Worm (Caenorhabditis elegans): ENCODE results near the gene F55B12.2.

The F55B12.2 gene

ce11 chrV:13775529-13775928 lies 41.2 kb downstream of the F55B12.2 start, which contains the start of gene F53C11.1:
TSS of gene F53C11.1 (plus strand) at chrV:13775796.
- TF ChIP-seq skn-1 (tag; optimal IDR thresholded peaks at IDR 0.05) (no peak), elt-2 (tag; optimal IDR thresholded peaks at IDR 0.05) (peak; percentile 28), ztf-11 (tag; optimal IDR thresholded peaks at IDR 0.05) (no peak), ceh-9 (tag; optimal IDR thresholded peaks at IDR 0.05) (no peak), pqm-1 (tag; optimal IDR thresholded peaks at IDR 0.05) (peak; percentile 73)

DNA sequence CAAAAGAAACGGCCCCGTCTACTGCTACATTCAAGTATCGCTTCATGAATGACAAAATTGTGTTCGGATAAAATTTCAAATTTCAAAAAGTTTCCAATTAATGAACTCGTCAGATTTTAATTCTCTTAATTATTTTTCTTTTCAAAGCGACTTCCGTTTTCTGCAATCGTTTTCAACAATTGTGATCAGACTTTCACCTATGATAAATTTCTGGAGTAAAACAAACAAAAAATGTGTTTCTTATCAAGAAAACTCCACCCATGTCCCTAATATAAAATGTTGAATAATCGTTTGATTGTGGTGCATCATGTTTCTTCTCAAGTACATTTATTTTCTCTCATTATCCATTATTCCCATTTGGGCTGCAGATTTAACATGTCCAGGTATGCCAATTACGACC lies 45.6 kb downstream of the F55B12.2 start, which contains the start of gene F20G2.5:
Gene F20G2.5 (plus strand): TSS at position 301 of the 400 bp plus-strand sequence.
- TF ChIP-seq tbx-2 (tag; optimal IDR thresholded peaks at IDR 0.05), result no peak
- no peak for TF ChIP-seq nhr-43 (tag; optimal IDR thresholded peaks at IDR 0.05; ENCODE audit: poor library complexity, severe bottlenecking)
- peak; percentile 40 for TF ChIP-seq pqm-1 (tag; optimal IDR thresholded peaks at IDR 0.05)
- TF ChIP-seq snpc-4 (tag; optimal IDR thresholded peaks at IDR 0.05), result no peak
- TF ChIP-seq elt-2 (tag; optimal IDR thresholded peaks at IDR 0.05), result peak; percentile 40
- TF ChIP-seq eor-1 (tag; optimal IDR thresholded peaks at IDR 0.05), result no peak

- TF ChIP-seq ztf-11 (tag; optimal IDR thresholded peaks at IDR 0.05), result no peak
- no peak for TF ChIP-seq elt-1 (tag; optimal IDR thresholded peaks at IDR 0.05)
- peak; percentile 51 for TF ChIP-seq elt-2 (tag; optimal IDR thresholded peaks at IDR 0.05)
- no peak for TF ChIP-seq nhr-237 (tag; optimal IDR thresholded peaks at IDR 0.05)
- TF ChIP-seq pqm-1 (tag; optimal IDR thresholded peaks at IDR 0.05), result peak; percentile 85
Observed at ce11 chrV:13768941-13769436, 47.8 kb downstream of the F55B12.2 start, which contains the start of gene nas-24. TSS of gene nas-24 (plus strand) at chrV:13769386.

DNA sequence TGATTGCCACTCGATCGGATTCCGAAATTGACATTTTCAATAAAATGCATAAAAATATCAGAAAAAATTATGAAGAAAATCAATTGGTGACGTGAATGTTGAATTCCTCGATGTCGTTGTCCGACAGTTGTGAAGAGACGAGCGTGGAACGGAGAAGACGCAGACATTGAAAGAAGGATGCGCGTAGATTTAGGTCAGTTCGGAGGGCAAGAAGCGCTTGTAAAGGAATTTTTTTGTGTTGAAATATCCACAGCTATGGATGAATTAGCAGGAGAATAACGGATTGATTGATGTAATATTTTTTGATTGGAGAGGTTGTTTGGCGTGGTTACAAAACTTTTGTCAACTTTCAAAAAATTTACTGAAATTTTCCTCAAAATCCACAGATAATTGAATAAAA lies 48.4 kb downstream of the F55B12.2 start, which contains the start of gene F20G2.3:
Gene F20G2.3 (minus strand): TSS at position 101 of the 400 bp plus-strand sequence.
- TF ChIP-seq mdl-1 (tag; optimal IDR thresholded peaks at IDR 0.05) (no peak), ceh-16 (tag; optimal IDR thresholded peaks at IDR 0.05) (no peak), sea-2 (GFP tag; optimal IDR thresholded peaks at IDR 0.05) (no peak), unc-39 (tag; optimal IDR thresholded peaks at IDR 0.05) (no peak), nhr-23 (tag; optimal IDR thresholded peaks at IDR 0.05) (peak; percentile 63)
